Fruit fly (Drosophila melanogaster) whole organism, embryonic: ENCODE results near the gene CG42673.

ENCODE experiments used
- Bdp1 ChIP-seq: fragments of 200-800 bp; sonication (Bioruptor generic); optimal IDR thresholded peaks from 3 replicates; lab custom pipeline; 2016; ENCODE audit warnings: missing biosample characterization, missing genetic modification characterization
- CG10267 ChIP-seq: fragments of 200-800 bp; sonication (Bioruptor generic); optimal IDR thresholded peaks from 2 replicates; lab custom pipeline; 2018; ENCODE audit warnings: missing biosample characterization, mild to moderate bottlenecking, missing genetic modification characterization, moderate library complexity
- CG10565 ChIP-seq: fragments of 200-800 bp; sonication (Bioruptor generic); optimal IDR thresholded peaks from 3 replicates; lab custom pipeline; 2016; ENCODE audit warnings: missing biosample characterization, mild to moderate bottlenecking, missing genetic modification characterization
- CG12219 ChIP-seq: fragments of 200-800 bp; sonication (Bioruptor generic); optimal IDR thresholded peaks from 3 replicates; lab custom pipeline; 2018; ENCODE audit warnings: missing biosample characterization, mild to moderate bottlenecking, missing genetic modification characterization
- CG12769 ChIP-seq: fragments of 200-800 bp; sonication (Bioruptor generic); optimal IDR thresholded peaks from 2 replicates; lab custom pipeline; 2019; ENCODE audit warnings: missing biosample characterization, mild to moderate bottlenecking, missing genetic modification characterization, moderate library complexity
- CG1792 ChIP-seq: fragments of 200-800 bp; sonication (Bioruptor generic); optimal IDR thresholded peaks from 2 replicates; lab custom pipeline; 2016; ENCODE audit warnings: missing biosample characterization, missing genetic modification characterization
- CG1832 ChIP-seq: fragments of 200-800 bp; sonication (Bioruptor generic); optimal IDR thresholded peaks from 2 replicates; lab custom pipeline; 2017; ENCODE audit warnings: missing biosample characterization, mild to moderate bottlenecking, missing genetic modification characterization, inconsistent platforms
- CG2116 ChIP-seq: fragments of 200-800 bp; sonication (Bioruptor generic); optimal IDR thresholded peaks from 3 replicates; lab custom pipeline; 2018; ENCODE audit warnings: missing biosample characterization, mild to moderate bottlenecking, missing genetic modification characterization
- CG30020 ChIP-seq: fragments of 200-800 bp; optimal IDR thresholded peaks from 2 replicates; lab custom pipeline; 2019; ENCODE audit warnings: missing biosample characterization, mild to moderate bottlenecking, missing genetic modification characterization, moderate library complexity
- CG30403 ChIP-seq: fragments of 200-800 bp; sonication (Bioruptor generic); optimal IDR thresholded peaks from 3 replicates; lab custom pipeline; 2016; ENCODE audit warnings: missing biosample characterization, missing genetic modification characterization
- CG31388 ChIP-seq: fragments of 200-800 bp; sonication (Bioruptor generic); optimal IDR thresholded peaks from 2 replicates; lab custom pipeline; 2016; ENCODE audit warnings: missing biosample characterization, missing genetic modification characterization
- CG31441 ChIP-seq: fragments of 200-800 bp; sonication (Bioruptor generic); IDR thresholded peaks from 2 replicates; pipeline ENCODE4 v1.3.6; 2022; ENCODE audit warnings: missing biosample characterization, missing genetic modification characterization
- CG34224 ChIP-seq: fragments of 200-800 bp; sonication (Bioruptor generic); IDR thresholded peaks from 3 replicates; pipeline ENCODE4 v1.3.6; 2022; ENCODE audit warnings: missing biosample characterization, missing genetic modification characterization; ENCODE audit not compliant: partially characterized antibody
- CG34422 ChIP-seq: fragments of 200-800 bp; sonication (Bioruptor generic); IDR thresholded peaks from 3 replicates; pipeline ENCODE4 v1.3.6; 2022; ENCODE audit warnings: missing biosample characterization, missing genetic modification characterization
- CG4282 ChIP-seq: fragments of 200-800 bp; sonication (Bioruptor generic); optimal IDR thresholded peaks from 2 replicates; lab custom pipeline; 2016; ENCODE audit warnings: missing biosample characterization, missing genetic modification characterization
- CG4328 ChIP-seq: fragments of 200-800 bp; sonication (Bioruptor generic); optimal IDR thresholded peaks from 3 replicates; lab custom pipeline; 2017; ENCODE audit warnings: missing biosample characterization, missing genetic modification reagents, missing genetic modification characterization
- CG4617 ChIP-seq: fragments of 200-800 bp; sonication (Bioruptor generic); optimal IDR thresholded peaks from 3 replicates; lab custom pipeline; 2016; ENCODE audit warnings: missing biosample characterization, missing genetic modification characterization, borderline replicate concordance
- CG4854 ChIP-seq: fragments of 200-800 bp; sonication (Bioruptor generic); optimal IDR thresholded peaks from 2 replicates; lab custom pipeline; 2016; ENCODE audit warnings: missing biosample characterization, missing genetic modification characterization, inconsistent platforms
- CG6272 ChIP-seq: fragments of 200-800 bp; sonication (Bioruptor generic); IDR thresholded peaks from 2 replicates; pipeline ENCODE4 v1.3.6; 2022; ENCODE audit warnings: missing biosample characterization, missing genetic modification characterization
- CG6683 ChIP-seq: fragments of 200-800 bp; sonication (Bioruptor generic); optimal IDR thresholded peaks from 2 replicates; lab custom pipeline; 2017; ENCODE audit warnings: missing biosample characterization, mild to moderate bottlenecking, missing genetic modification characterization, missing genetic modification reagents
- CG6813 ChIP-seq: fragments of 200-800 bp; sonication (Bioruptor generic); optimal IDR thresholded peaks from 2 replicates; lab custom pipeline; 2017; ENCODE audit warnings: missing biosample characterization, missing genetic modification characterization, mild to moderate bottlenecking, moderate library complexity, missing genetic modification reagents
- CrebB ChIP-seq: fragments of 200-800 bp; sonication (Bioruptor generic); optimal IDR thresholded peaks from 3 replicates; lab custom pipeline; 2018; ENCODE audit warnings: missing biosample characterization, mild to moderate bottlenecking, missing genetic modification characterization
- D19B ChIP-seq: fragments of 200-800 bp; sonication (Bioruptor generic); optimal IDR thresholded peaks from 2 replicates; lab custom pipeline; 2017; ENCODE audit warnings: missing biosample characterization, mild to moderate bottlenecking, missing genetic modification characterization
- E2f1 ChIP-seq: fragments of 200-800 bp; sonication (Bioruptor generic); IDR thresholded peaks from 2 replicates; pipeline ENCODE4 v1.3.6; 2022; ENCODE audit warnings: missing biosample characterization, missing genetic modification characterization
- Eip74EF ChIP-seq, 2 experiments: fragments of 200-800 bp in 1 of 2; fragments of >200 bp in 1 of 2; sonication (Bioruptor generic) in 1 of 2; optimal IDR thresholded peaks; 2 replicates each; lab custom pipeline; 2017 to 2019; ENCODE audit warnings: missing biosample characterization in 2 of 2, missing genetic modification characterization in 2 of 2, mild to moderate bottlenecking in 1 of 2, moderate library complexity in 1 of 2
- Hsf ChIP-seq: fragments of 200-800 bp; sonication (Bioruptor generic); optimal IDR thresholded peaks from 3 replicates; lab custom pipeline; 2016; ENCODE audit warnings: missing biosample characterization, missing genetic modification characterization
- Kr ChIP-seq: fragments of 200-800 bp; sonication (Bioruptor generic); optimal IDR thresholded peaks from 2 replicates; lab custom pipeline; 2017; ENCODE audit warnings: missing biosample characterization, mild to moderate bottlenecking, missing genetic modification characterization
- Max ChIP-seq: fragments of 200-800 bp; sonication (Bioruptor generic); optimal IDR thresholded peaks from 2 replicates; lab custom pipeline; 2016; ENCODE audit warnings: missing biosample characterization, mild to moderate bottlenecking, missing genetic modification characterization
- Nf-YA ChIP-seq: fragments of 200-800 bp; sonication (Bioruptor generic); IDR thresholded peaks from 2 replicates; pipeline ENCODE4 v1.3.6; 2022; ENCODE audit warnings: missing biosample characterization, missing genetic modification characterization
- Opbp ChIP-seq: fragments of 200-800 bp; sonication (Bioruptor generic); IDR thresholded peaks from 3 replicates; pipeline ENCODE4 v1.3.6; 2022; ENCODE audit warnings: missing biosample characterization, missing genetic modification characterization; ENCODE audit not compliant: partially characterized antibody
- Optix ChIP-seq: fragments of 200-800 bp; sonication (Bioruptor generic); IDR thresholded peaks from 3 replicates; pipeline ENCODE4 v1.3.6; 2022; ENCODE audit warnings: missing biosample characterization, missing genetic modification characterization
- Sin3A ChIP-seq: fragments of >200 bp; optimal IDR thresholded peaks from 2 replicates; lab custom pipeline; 2018
- Trl ChIP-seq, 3 experiments: fragments of >200 bp in 2 of 3; fragments of 200-800 bp in 1 of 3; sonication (Bioruptor generic) in 1 of 3; optimal IDR thresholded peaks; 2 replicates in 1 of 3; 3 replicates in 2 of 3; lab custom pipeline; 2016 to 2017; ENCODE audit warnings: missing biosample characterization in 1 of 3, missing genetic modification characterization in 1 of 3
- bbx ChIP-seq: fragments of 200-800 bp; sonication (Bioruptor generic); IDR thresholded peaks from 2 replicates; pipeline ENCODE4 v1.3.6; 2022; ENCODE audit warnings: missing biosample characterization, missing genetic modification characterization; ENCODE audit not compliant: partially characterized antibody
- cad ChIP-seq: fragments of >200 bp; optimal IDR thresholded peaks from 2 replicates; lab custom pipeline; 2017; ENCODE audit warnings: missing biosample characterization, missing genetic modification characterization
- caup ChIP-seq: fragments of 200-800 bp; sonication (Bioruptor generic); optimal IDR thresholded peaks from 3 replicates; lab custom pipeline; 2017; ENCODE audit warnings: missing biosample characterization, mild to moderate bottlenecking, missing genetic modification characterization, moderate library complexity; ENCODE audit not compliant: severe bottlenecking
- fd3F ChIP-seq: fragments of 200-800 bp; sonication (Bioruptor generic); optimal IDR thresholded peaks from 2 replicates; lab custom pipeline; 2018; ENCODE audit warnings: missing biosample characterization, mild to moderate bottlenecking, missing genetic modification characterization, moderate library complexity
- ftz-f1 ChIP-seq: fragments of 200-800 bp; sonication (Bioruptor generic); optimal IDR thresholded peaks from 2 replicates; lab custom pipeline; 2016; ENCODE audit warnings: missing biosample characterization, missing genetic modification characterization
- kah ChIP-seq: fragments of 200-800 bp; sonication (Bioruptor generic); optimal IDR thresholded peaks from 2 replicates; lab custom pipeline; 2018; ENCODE audit warnings: missing biosample characterization, mild to moderate bottlenecking, missing genetic modification characterization
- luna ChIP-seq: fragments of 200-800 bp; sonication (Bioruptor generic); optimal IDR thresholded peaks from 2 replicates; lab custom pipeline; 2016; ENCODE audit warnings: missing biosample characterization, missing genetic modification characterization
- mld ChIP-seq: fragments of 200-800 bp; sonication (Bioruptor generic); IDR thresholded peaks from 3 replicates; pipeline ENCODE4 v1.3.6; 2022; ENCODE audit warnings: missing biosample characterization, missing genetic modification characterization; ENCODE audit not compliant: partially characterized antibody
- oc ChIP-seq: fragments of 200-800 bp; sonication (Bioruptor generic); optimal IDR thresholded peaks from 2 replicates; lab custom pipeline; 2018; ENCODE audit warnings: missing biosample characterization, mild to moderate bottlenecking, missing genetic modification characterization, moderate library complexity
- pb ChIP-seq: fragments of 200-800 bp; sonication (Bioruptor generic); optimal IDR thresholded peaks from 3 replicates; lab custom pipeline; 2016; ENCODE audit warnings: missing biosample characterization, missing genetic modification characterization
- prd ChIP-seq, 3 experiments: fragments of >200 bp in 2 of 3; fragments of 200-800 bp in 1 of 3; sonication (Bioruptor generic) in 1 of 3; optimal IDR thresholded peaks in 2 of 3; IDR thresholded peaks in 1 of 3; 2 replicates in 2 of 3; 3 replicates in 1 of 3; pipeline versions ENCODE4 v1.3.6 to Lab custom; 2017 to 2022; ENCODE audit warnings: missing biosample characterization in 1 of 3, missing genetic modification characterization in 1 of 3
- rib ChIP-seq: fragments of 200-800 bp; sonication (Bioruptor generic); IDR thresholded peaks from 2 replicates; pipeline ENCODE4 v1.3.6; 2022; ENCODE audit warnings: missing biosample characterization, missing genetic modification characterization
- salm ChIP-seq: fragments of 200-800 bp; sonication (Bioruptor generic); optimal IDR thresholded peaks from 2 replicates; lab custom pipeline; 2018; ENCODE audit warnings: missing biosample characterization, mild to moderate bottlenecking, missing genetic modification characterization
- slp2 ChIP-seq: fragments of 200-800 bp; sonication (Bioruptor generic); optimal IDR thresholded peaks from 2 replicates; lab custom pipeline; 2016; ENCODE audit warnings: missing biosample characterization, missing genetic modification characterization
- sob ChIP-seq: fragments of 200-800 bp; sonication (Bioruptor generic); IDR thresholded peaks from 2 replicates; pipeline ENCODE4 v1.3.6; 2022; ENCODE audit warnings: missing biosample characterization, missing genetic modification characterization

Gene CG42673

DNA sequence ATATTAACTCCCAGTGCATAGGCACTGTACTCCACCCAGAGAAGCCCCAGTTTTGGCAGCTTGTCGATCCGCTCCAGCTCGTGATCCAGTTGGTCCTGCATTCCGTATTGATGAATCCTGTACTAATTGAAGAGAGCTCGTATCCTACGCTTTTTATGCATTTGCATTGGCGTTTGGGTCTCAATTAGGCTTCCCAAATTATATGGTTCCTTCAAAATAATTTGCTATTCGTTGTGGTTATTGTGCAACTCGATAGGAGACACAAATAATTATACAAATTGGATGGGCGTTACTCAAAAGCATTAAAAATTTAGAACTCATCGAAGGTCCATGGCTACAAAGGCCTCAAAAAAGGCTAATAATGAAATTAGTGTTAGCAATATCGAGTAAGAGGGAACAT lies 82.1 kb downstream of the CG42673 start, which contains the start of gene Or67b:
Gene Or67b (minus strand): TSS at position 101 of the 400 bp plus-strand sequence.
- TF ChIP-seq oc (tag; lab: Kevin White, UChicago) = no peak
- no peak for TF ChIP-seq cad (GFP tag; lab: Kevin White, UChicago)
- TF ChIP-seq Bdp1 (GFP tag; lab: Kevin White, UChicago) = no peak

DNA sequence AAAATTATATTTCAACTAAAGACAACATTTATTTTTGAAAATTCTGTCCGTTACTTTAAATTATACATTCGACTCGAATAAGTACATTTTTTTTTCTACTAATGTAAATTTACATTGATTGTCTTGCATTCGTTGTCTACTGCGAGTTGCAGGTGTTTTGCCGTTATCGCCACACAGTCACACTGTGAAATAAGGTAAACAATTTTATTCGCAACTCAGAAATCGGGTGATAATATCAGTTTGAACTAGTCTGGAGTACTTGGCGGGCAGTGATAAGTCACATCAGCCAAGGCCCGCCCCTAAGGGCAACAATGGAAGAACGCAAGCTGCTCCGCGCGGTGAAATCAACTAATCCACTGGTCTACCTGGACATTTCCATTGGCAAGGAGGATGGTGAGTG lies 82.9 kb downstream of the CG42673 start:
- TF ChIP-seq CG4282 (GFP tag; lab: Kevin White, UChicago) (no peak), salm (tag; lab: Kevin White, UChicago) (no peak), CG10565 (GFP tag; lab: Kevin White, UChicago) (no peak), kah (GFP tag; lab: Kevin White, UChicago) (no peak), D19B (GFP tag; lab: Kevin White, UChicago) (no peak), CG12769 (no peak), CG6683 (GFP tag; lab: Kevin White, UChicago) (no peak), prd (optimal IDR thresholded peaks at IDR 0.05; lab: Kevin White, UChicago) (no peak), prd (GFP tag; IDR thresholded peaks at IDR 0.05; lab: Robert Waterston, UW) (no peak), CG34224 (no peak), CG4617 (GFP tag; lab: Kevin White, UChicago) (peak; percentile 59), sob (GFP tag; lab: Robert Waterston, UW) (no peak), CG30403 (GFP tag; lab: Kevin White, UChicago) (no peak), caup (GFP tag; lab: Kevin White, UChicago) (no peak), CG1832 (GFP tag; lab: Kevin White, UChicago) (no peak), E2f1 (GFP tag; lab: Robert Waterston, UW) (no peak), slp2 (GFP tag; lab: Kevin White, UChicago) (no peak), Kr (no peak), Max (no peak), CG4328 (GFP tag; lab: Kevin White, UChicago) (no peak), mld (GFP tag; lab: Robert Waterston, UW) (no peak), Trl (optimal IDR thresholded peaks at IDR 0.05; lab: Kevin White, UChicago) (no peak), Trl (GFP tag; optimal IDR thresholded peaks at IDR 0.05; lab: Kevin White, UChicago) (no peak), Hsf (GFP tag; lab: Kevin White, UChicago) (no peak), CG6813 (GFP tag; lab: Kevin White, UChicago) (no peak), Optix (no peak), CrebB (no peak), CG31388 (no peak), Sin3A (lab: Kevin White, UChicago) (no peak), luna (no peak), CG34422 (no peak; the same call in 2 of the 3 replicates), CG1792 (GFP tag; lab: Kevin White, UChicago) (no peak), CG31441 (GFP tag; lab: Robert Waterston, UW) (no peak), ftz-f1 (GFP tag; lab: Kevin White, UChicago) (no peak), bbx (GFP tag; lab: Robert Waterston, UW) (no peak), CG4854 (no peak), Nf-YA (GFP tag; lab: Robert Waterston, UW) (no peak), CG30020 (tag; lab: Kevin White, UChicago) (no peak), pb (GFP tag; lab: Kevin White, UChicago) (no peak), rib (GFP tag; lab: Robert Waterston, UW) (no peak), CG2116 (GFP tag; lab: Kevin White, UChicago) (peak; percentile 19), fd3F (GFP tag; lab: Kevin White, UChicago) (no peak), CG6272 (no peak), Eip74EF (GFP tag; optimal IDR thresholded peaks at IDR 0.05; lab: Kevin White, UChicago) (no peak), Opbp (GFP tag; lab: Robert Waterston, UW) (0 out of 3 replicates have a peak, but pooled peaks have one; percentile 46), CG10267 (tag; lab: Kevin White, UChicago) (no peak), CG12219 (no peak)
